Fruit fly (Drosophila melanogaster) whole organism, embryonic: ENCODE measurements around the gene CG9132.

Experiments used
- Bgb ChIP-seq: fragments of 200-800 bp; sonication (Bioruptor generic); IDR thresholded peaks from 2 replicates; pipeline ENCODE4 v1.3.6; 2022; ENCODE audit warnings: missing biosample characterization, missing genetic modification characterization; ENCODE audit not compliant: partially characterized antibody
- CG10209 ChIP-seq: fragments of 200-800 bp; sonication (Bioruptor generic); optimal IDR thresholded peaks from 3 replicates; lab custom pipeline; 2017; ENCODE audit warnings: missing biosample characterization, mild to moderate bottlenecking, missing genetic modification characterization, missing genetic modification reagents
- CG11247 ChIP-seq: fragments of 200-800 bp; sonication (Bioruptor generic); IDR thresholded peaks from 2 replicates; pipeline ENCODE4 v1.3.6; 2022; ENCODE audit warnings: missing biosample characterization, missing genetic modification characterization
- CG11504 ChIP-seq: fragments of 200-800 bp; sonication (Bioruptor generic); optimal IDR thresholded peaks from 3 replicates; lab custom pipeline; 2019; ENCODE audit warnings: missing biosample characterization, mild to moderate bottlenecking, missing genetic modification characterization, moderate library complexity
- CG12071 ChIP-seq: fragments of 200-800 bp; sonication (Bioruptor generic); optimal IDR thresholded peaks from 3 replicates; lab custom pipeline; 2018; ENCODE audit warnings: missing biosample characterization, mild to moderate bottlenecking, missing genetic modification characterization
- CG12104 ChIP-seq: fragments of 200-800 bp; sonication (Bioruptor generic); optimal IDR thresholded peaks from 3 replicates; lab custom pipeline; 2016; ENCODE audit warnings: missing biosample characterization, missing genetic modification characterization
- CG12769 ChIP-seq: fragments of 200-800 bp; sonication (Bioruptor generic); optimal IDR thresholded peaks from 2 replicates; lab custom pipeline; 2019; ENCODE audit warnings: missing biosample characterization, mild to moderate bottlenecking, missing genetic modification characterization, moderate library complexity
- CG14014 ChIP-seq: fragments of 200-800 bp; sonication (Bioruptor generic); IDR thresholded peaks from 2 replicates; pipeline ENCODE4 v1.3.6; 2022; ENCODE audit warnings: missing biosample characterization, missing genetic modification characterization
- CG15269 ChIP-seq: fragments of 200-800 bp; sonication (Bioruptor generic); optimal IDR thresholded peaks from 2 replicates; lab custom pipeline; 2018; ENCODE audit warnings: missing biosample characterization, mild to moderate bottlenecking, missing genetic modification characterization, moderate library complexity
- CG2120 ChIP-seq: fragments of 200-800 bp; sonication (Bioruptor generic); optimal IDR thresholded peaks from 3 replicates; lab custom pipeline; 2016; ENCODE audit warnings: missing biosample characterization, missing genetic modification characterization
- CG2889 ChIP-seq: fragments of 200-800 bp; sonication (Bioruptor generic); IDR thresholded peaks from 3 replicates; pipeline ENCODE4 v1.3.6; 2022; ENCODE audit warnings: missing biosample characterization, missing genetic modification characterization
- CG31388 ChIP-seq: fragments of 200-800 bp; sonication (Bioruptor generic); optimal IDR thresholded peaks from 2 replicates; lab custom pipeline; 2016; ENCODE audit warnings: missing biosample characterization, missing genetic modification characterization
- CG32532 ChIP-seq: fragments of 200-800 bp; sonication (Bioruptor generic); IDR thresholded peaks from 2 replicates; pipeline ENCODE4 v1.3.6; 2022; ENCODE audit warnings: missing biosample characterization, missing genetic modification characterization
- CG32772 ChIP-seq: fragments of 200-800 bp; sonication (Bioruptor generic); IDR thresholded peaks from 2 replicates; pipeline ENCODE4 v1.3.6; 2022; ENCODE audit warnings: missing biosample characterization, missing genetic modification characterization
- CG4360 ChIP-seq: fragments of 200-800 bp; sonication (Bioruptor generic); IDR thresholded peaks from 2 replicates; pipeline ENCODE4 v1.3.6; 2022; ENCODE audit warnings: missing biosample characterization, missing genetic modification characterization
- CG43689 ChIP-seq: fragments of 200-800 bp; sonication (Bioruptor generic); IDR thresholded peaks from 2 replicates; pipeline ENCODE4 v1.3.6; 2022; ENCODE audit warnings: missing biosample characterization, missing genetic modification characterization
- CG7372 ChIP-seq: fragments of 200-800 bp; sonication (Bioruptor generic); IDR thresholded peaks from 2 replicates; pipeline ENCODE4 v1.3.6; 2022; ENCODE audit warnings: missing biosample characterization, missing genetic modification characterization
- CG7963 ChIP-seq: fragments of 200-800 bp; sonication (Bioruptor generic); IDR thresholded peaks from 3 replicates; pipeline ENCODE4 v1.3.6; 2022; ENCODE audit warnings: missing biosample characterization, missing genetic modification characterization; ENCODE audit not compliant: partially characterized antibody
- E2f2 ChIP-seq: fragments of 200-800 bp; sonication (Bioruptor generic); IDR thresholded peaks from 2 replicates; pipeline ENCODE4 v1.3.6; 2022; ENCODE audit warnings: missing biosample characterization, missing genetic modification characterization
- Hr51 ChIP-seq, 2 experiments: fragments of 200-800 bp; sonication (Bioruptor generic); optimal IDR thresholded peaks; 2 replicates in 1 of 2; 3 replicates in 1 of 2; lab custom pipeline; 2016 to 2018; ENCODE audit warnings: missing biosample characterization in 2 of 2, missing genetic modification characterization in 2 of 2, mild to moderate bottlenecking in 1 of 2, moderate library complexity in 1 of 2
- Hr78 ChIP-seq, 2 experiments: fragments of 200-800 bp in 1 of 2; fragments of >200 bp in 1 of 2; sonication (Bioruptor generic) in 1 of 2; optimal IDR thresholded peaks; 2 replicates each; lab custom pipeline; 2017 to 2019; ENCODE audit warnings: missing biosample characterization in 2 of 2, missing genetic modification characterization in 2 of 2, mild to moderate bottlenecking in 1 of 2, moderate library complexity in 1 of 2
- Lhr ChIP-seq: fragments of 200-800 bp; sonication (Bioruptor generic); optimal IDR thresholded peaks from 3 replicates; lab custom pipeline; 2017; ENCODE audit warnings: mild to moderate bottlenecking, missing biosample characterization, missing genetic modification reagents, missing genetic modification characterization
- Myb ChIP-seq: fragments of 200-800 bp; sonication (Bioruptor generic); optimal IDR thresholded peaks from 2 replicates; lab custom pipeline; 2016; ENCODE audit warnings: missing biosample characterization, missing genetic modification characterization
- Poxn ChIP-seq: fragments of 200-800 bp; sonication (Bioruptor generic); IDR thresholded peaks from 2 replicates; pipeline ENCODE4 v1.3.6; 2022; ENCODE audit warnings: missing biosample characterization, missing genetic modification characterization
- Scr ChIP-seq: fragments of 200-800 bp; sonication (Bioruptor generic); IDR thresholded peaks from 2 replicates; pipeline ENCODE4 v1.3.6; 2022; ENCODE audit warnings: missing biosample characterization, missing genetic modification characterization; ENCODE audit not compliant: partially characterized antibody
- Tbp ChIP-seq: fragments of >200 bp; optimal IDR thresholded peaks from 2 replicates; lab custom pipeline; 2018; ENCODE audit warnings: missing biosample characterization, missing genetic modification characterization
- ab ChIP-seq: fragments of 200-800 bp; sonication (Bioruptor generic); optimal IDR thresholded peaks from 2 replicates; lab custom pipeline; 2016; ENCODE audit warnings: missing biosample characterization, missing genetic modification characterization
- ara ChIP-seq: fragments of 200-800 bp; sonication (Bioruptor generic); IDR thresholded peaks from 2 replicates; pipeline ENCODE4 v1.3.6; 2022; ENCODE audit warnings: missing biosample characterization, missing genetic modification characterization
- chm ChIP-seq: fragments of 200-800 bp; sonication (Bioruptor generic); IDR thresholded peaks from 2 replicates; pipeline ENCODE4 v1.3.6; 2022; ENCODE audit warnings: missing biosample characterization, missing genetic modification characterization
- ci ChIP-seq: fragments of 200-800 bp; sonication (Bioruptor generic); IDR thresholded peaks from 3 replicates; pipeline ENCODE4 v1.3.6; 2022; ENCODE audit warnings: missing biosample characterization, missing genetic modification characterization
- dysf ChIP-seq: fragments of 200-800 bp; sonication (Bioruptor generic); IDR thresholded peaks from 3 replicates; pipeline ENCODE4 v1.3.6; 2022; ENCODE audit warnings: missing biosample characterization, missing genetic modification characterization
- ems ChIP-seq: fragments of 200-800 bp; sonication (Bioruptor generic); optimal IDR thresholded peaks from 3 replicates; lab custom pipeline; 2016; ENCODE audit warnings: missing biosample characterization, missing genetic modification characterization
- fd64A ChIP-seq: fragments of 200-800 bp; sonication (Bioruptor generic); optimal IDR thresholded peaks from 3 replicates; lab custom pipeline; 2018; ENCODE audit warnings: missing biosample characterization, mild to moderate bottlenecking, missing genetic modification characterization
- ftz-f1 ChIP-seq: fragments of 200-800 bp; sonication (Bioruptor generic); optimal IDR thresholded peaks from 2 replicates; lab custom pipeline; 2016; ENCODE audit warnings: missing biosample characterization, missing genetic modification characterization
- gce ChIP-seq: fragments of 200-800 bp; sonication (Bioruptor generic); IDR thresholded peaks from 3 replicates; pipeline ENCODE4 v1.3.6; 2022; ENCODE audit warnings: missing biosample characterization, missing genetic modification characterization
- gsb ChIP-seq: fragments of 200-800 bp; sonication (Bioruptor generic); IDR thresholded peaks from 2 replicates; pipeline ENCODE4 v1.3.6; 2022; ENCODE audit warnings: missing biosample characterization, missing genetic modification characterization
- hbn ChIP-seq: fragments of 200-800 bp; sonication (Bioruptor generic); IDR thresholded peaks from 2 replicates; pipeline ENCODE4 v1.3.6; 2022; ENCODE audit warnings: missing biosample characterization, missing genetic modification characterization; ENCODE audit not compliant: partially characterized antibody
- ken ChIP-seq: fragments of 200-800 bp; sonication (Bioruptor generic); IDR thresholded peaks from 3 replicates; pipeline ENCODE4 v1.3.6; 2022; ENCODE audit warnings: missing biosample characterization, missing genetic modification characterization
- knrl ChIP-seq: fragments of 200-800 bp; sonication (Bioruptor generic); IDR thresholded peaks from 3 replicates; pipeline ENCODE4 v1.3.6; 2022; ENCODE audit warnings: missing biosample characterization, missing genetic modification characterization; ENCODE audit not compliant: partially characterized antibody
- lab ChIP-seq: fragments of 200-800 bp; sonication (Bioruptor generic); optimal IDR thresholded peaks from 3 replicates; lab custom pipeline; 2017; ENCODE audit warnings: missing biosample characterization, missing genetic modification characterization, mild to moderate bottlenecking, moderate library complexity, missing genetic modification reagents
- lilli ChIP-seq: fragments of 200-800 bp; sonication (Bioruptor generic); optimal IDR thresholded peaks from 3 replicates; lab custom pipeline; 2016; ENCODE audit warnings: missing biosample characterization, missing genetic modification characterization
- nmo ChIP-seq: fragments of 200-800 bp; sonication (Bioruptor generic); optimal IDR thresholded peaks from 2 replicates; lab custom pipeline; 2018; ENCODE audit warnings: missing biosample characterization, mild to moderate bottlenecking, missing genetic modification characterization, moderate library complexity
- slou ChIP-seq: fragments of 200-800 bp; sonication (Bioruptor generic); optimal IDR thresholded peaks from 3 replicates; lab custom pipeline; 2016; ENCODE audit warnings: missing biosample characterization, missing genetic modification characterization
- stwl ChIP-seq: fragments of 200-800 bp; sonication (Bioruptor generic); optimal IDR thresholded peaks from 3 replicates; lab custom pipeline; 2018; ENCODE audit warnings: missing biosample characterization, mild to moderate bottlenecking, missing genetic modification characterization, moderate library complexity
- sug ChIP-seq: fragments of 200-800 bp; optimal IDR thresholded peaks from 2 replicates; lab custom pipeline; 2019; ENCODE audit warnings: missing biosample characterization, mild to moderate bottlenecking, missing genetic modification characterization, moderate library complexity
- unc-4 ChIP-seq: fragments of 200-800 bp; sonication (Bioruptor generic); IDR thresholded peaks from 2 replicates; pipeline ENCODE4 v1.3.6; 2022; ENCODE audit warnings: missing biosample characterization, missing genetic modification characterization; ENCODE audit not compliant: partially characterized antibody
- unpg ChIP-seq: fragments of 200-800 bp; sonication (Bioruptor generic); optimal IDR thresholded peaks from 3 replicates; lab custom pipeline; 2018; ENCODE audit warnings: missing biosample characterization, mild to moderate bottlenecking, missing genetic modification characterization, moderate library complexity
- yki ChIP-seq: fragments of >200 bp; optimal IDR thresholded peaks from 3 replicates; lab custom pipeline; 2018
- zen2 ChIP-seq: fragments of 200-800 bp; sonication (Bioruptor generic); IDR thresholded peaks from 3 replicates; pipeline ENCODE4 v1.3.6; 2022; ENCODE audit warnings: missing biosample characterization, missing genetic modification characterization; ENCODE audit not compliant: partially characterized antibody

CG9132 gene

dm6 chrX:16782175-16782916 lies 18.2 kb downstream of the CG9132 start (continued):
- TF ChIP-seq CG7372 (0 out of 2 replicates have a peak, but pooled peaks have one; percentile 24), ci (0 out of 3 replicates have a peak, but pooled peaks have one; percentile 65), CG15269 (peak; percentile 69), Hr51 (GFP tag; optimal IDR thresholded peaks at IDR 0.05; lab: Kevin White, UChicago) (peak in 1 of 2 experiments; percentile 69), CG11504 (peak; percentile 60), slou (GFP tag; lab: Kevin White, UChicago) (peak; percentile 35), ftz-f1 (GFP tag; lab: Kevin White, UChicago) (no peak), zen2 (GFP tag; lab: Robert Waterston, UW) (no peak), yki (lab: Kevin White, UChicago) (no peak), CG12769 (tag; lab: Kevin White, UChicago) (peak; percentile 41), CG10209 (peak; percentile 54), gsb (GFP tag; lab: Robert Waterston, UW) (no peak), CG11247 (GFP tag; lab: Robert Waterston, UW) (no peak), stwl (tag; lab: Kevin White, UChicago) (no peak), CG43689 (GFP tag; lab: Robert Waterston, UW) (no peak), unpg (GFP tag; lab: Kevin White, UChicago) (peak; percentile 63), knrl (GFP tag; lab: Robert Waterston, UW) (no peak), Lhr (GFP tag; lab: Kevin White, UChicago) (no peak), E2f2 (GFP tag; lab: Robert Waterston, UW) (peak; percentile 23; the same call in 1 of the 2 replicates), lab (GFP tag; lab: Kevin White, UChicago) (peak; percentile 67), CG2120 (GFP tag; lab: Kevin White, UChicago) (peak; percentile 60), gce (GFP tag; lab: Robert Waterston, UW) (peak; percentile 53; the same call in 1 of the 3 replicates), ems (GFP tag; lab: Kevin White, UChicago) (peak; percentile 49), ara (GFP tag; lab: Robert Waterston, UW) (peak; percentile 38; the same call in 1 of the 2 replicates), CG12104 (peak; percentile 29), fd64A (no peak), CG7963 (GFP tag; lab: Robert Waterston, UW) (no peak), Hr78 (GFP tag; optimal IDR thresholded peaks at IDR 0.05; lab: Kevin White, UChicago) (no peak), Poxn (GFP tag; lab: Robert Waterston, UW) (no peak), CG4360 (GFP tag; lab: Robert Waterston, UW) (no peak), CG2889 (GFP tag; lab: Robert Waterston, UW) (no peak), CG32532 (peak; percentile 71), CG14014 (GFP tag; lab: Robert Waterston, UW) (0 out of 2 replicates have a peak, but pooled peaks have one; percentile 32), Bgb (no peak), sug (tag; lab: Kevin White, UChicago) (no peak), lilli (GFP tag; lab: Kevin White, UChicago) (peak; percentile 69), CG32772 (0 out of 2 replicates have a peak, but pooled peaks have one; percentile 25), ken (GFP tag; lab: Robert Waterston, UW) (peak; percentile 33; the same call in 1 of the 3 replicates), ab (no peak), unc-4 (GFP tag; lab: Robert Waterston, UW) (no peak), Tbp (GFP tag; lab: Kevin White, UChicago) (no peak), hbn (GFP tag; lab: Robert Waterston, UW) (no peak), dysf (GFP tag; lab: Robert Waterston, UW) (peak; percentile 75), CG31388 (no peak), Scr (GFP tag; lab: Robert Waterston, UW) (no peak), nmo (GFP tag; lab: Kevin White, UChicago) (peak; percentile 54), Myb (GFP tag; lab: Kevin White, UChicago) (peak; percentile 31), CG12071 (GFP tag; lab: Kevin White, UChicago) (peak; percentile 6), chm (GFP tag; lab: Robert Waterston, UW) (peak; percentile 42; the same call in 1 of the 2 replicates)
